Worm (Caenorhabditis elegans): Measurements from ENCODE around the gene C05C12.6.
"Not testable (repeated sequence)": the region's sequence is repeated elsewhere in the genome, so short reads cannot be mapped to it uniquely, and the experiment has no call there.

C05C12.6 gene

DNA sequence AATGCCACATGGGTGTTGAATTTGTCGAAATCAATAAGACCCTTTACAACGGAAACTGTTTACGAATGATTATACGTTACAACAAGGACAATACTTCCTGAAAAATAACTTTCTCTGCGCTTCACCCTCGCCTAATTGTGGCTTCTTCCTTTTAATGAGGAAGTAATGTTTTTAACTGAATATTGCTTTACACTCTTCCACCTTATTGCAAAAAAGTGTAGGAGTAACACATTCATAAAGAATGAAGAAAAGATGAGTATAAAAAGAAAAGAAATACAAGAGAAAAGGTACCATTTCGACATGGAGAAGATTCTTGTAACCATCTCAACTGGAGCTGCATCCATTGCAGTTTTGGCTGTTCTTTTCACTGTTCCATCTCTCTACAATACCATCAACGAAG is 21.8 kb upstream of the C05C12.6 start, which contains the start of gene col-126:
Gene col-126 (plus strand): TSS at position 301 of the 400 bp plus-strand sequence.
- TF ChIP-seq dmd-4, ZK546.5, zag-1 (tag; optimal IDR thresholded peaks at IDR 0.05): not testable (repeated sequence)

DNA sequence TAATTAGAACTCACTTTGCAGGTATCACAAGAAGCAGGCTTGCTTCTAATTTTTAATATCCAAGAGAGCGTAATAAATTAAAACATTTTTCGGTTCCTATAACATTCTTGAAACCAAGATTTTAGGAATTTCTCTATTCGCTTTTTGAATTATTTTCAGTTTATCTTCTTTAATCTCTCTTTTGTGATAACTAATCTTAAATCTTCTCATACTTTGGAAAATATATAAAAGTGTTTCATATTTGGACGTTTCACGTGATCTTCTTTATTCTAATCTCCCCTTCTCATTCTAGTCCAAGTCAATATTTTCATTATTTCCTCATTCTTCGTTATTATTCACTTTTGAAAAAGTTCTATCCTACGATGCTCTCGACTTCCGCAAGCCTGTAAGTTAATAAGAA is 20.3 kb upstream of the C05C12.6 start, which contains the start of gene F54D1.1:
Gene F54D1.1 (plus strand): TSS at position 301 of the 400 bp plus-strand sequence.
- TF ChIP-seq zag-1 (tag; optimal IDR thresholded peaks at IDR 0.05) (no peak), lin-13 (GFP tag; optimal IDR thresholded peaks at IDR 0.05) (no peak), snpc-4 (tag; optimal IDR thresholded peaks at IDR 0.05) (no peak), Y55F3AM.14 (GFP tag; optimal IDR thresholded peaks at IDR 0.05) (no peak), mbf-1 (tag; optimal IDR thresholded peaks at IDR 0.05) (no peak), nhr-25 (tag; optimal IDR thresholded peaks at IDR 0.05) (no peak), dmd-4 (tag; optimal IDR thresholded peaks at IDR 0.05) (no peak), egl-27 (tag; optimal IDR thresholded peaks at IDR 0.05) (no peak), crh-2 (tag; optimal IDR thresholded peaks at IDR 0.05) (no peak), unc-55 (GFP tag; optimal IDR thresholded peaks at IDR 0.05) (no peak), ZK546.5 (tag; optimal IDR thresholded peaks at IDR 0.05) (no peak)

DNA sequence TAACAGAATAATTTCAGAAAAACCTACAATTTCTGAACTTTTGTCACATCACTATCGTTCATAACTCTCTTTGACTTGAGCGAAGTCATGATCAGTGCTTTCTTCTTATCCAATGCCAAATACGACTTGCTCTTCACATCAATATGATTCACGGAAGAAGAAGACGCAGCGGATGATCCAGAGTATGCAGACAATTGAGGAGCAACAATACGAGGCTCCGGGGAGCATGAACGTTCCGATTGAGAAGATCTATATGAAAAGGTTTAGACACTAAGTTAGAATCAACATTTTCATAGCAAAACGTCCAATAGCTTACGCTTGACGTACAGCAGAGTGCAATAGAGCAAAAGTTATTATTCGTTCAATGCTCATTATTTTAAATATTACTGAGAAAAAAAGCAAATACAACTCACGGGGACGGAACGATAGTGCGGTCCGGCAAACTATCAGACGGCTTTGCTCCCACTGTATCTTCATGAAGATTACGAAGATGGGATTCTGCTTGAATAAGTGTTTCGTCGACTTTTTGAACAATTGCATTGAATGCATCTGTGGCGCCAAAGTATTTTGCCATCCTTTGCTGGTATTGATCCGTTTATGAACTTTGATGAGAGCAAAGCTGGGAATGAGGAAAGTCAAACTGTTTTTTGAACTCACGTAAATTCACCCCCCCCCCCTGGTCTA is 19.4 kb upstream of the C05C12.6 start, which contains the start of gene C05C12.5:
Gene C05C12.5 (minus strand): TSS at position 642 of the 684 bp plus-strand sequence.
- no peak for TF ChIP-seq nhr-6 (tag; optimal IDR thresholded peaks at IDR 0.05)
- no peak for TF ChIP-seq nhr-77 (tag; optimal IDR thresholded peaks at IDR 0.05)
- no peak for TF ChIP-seq nhr-23 (tag; optimal IDR thresholded peaks at IDR 0.05)
- TF ChIP-seq lsy-2 (tag; optimal IDR thresholded peaks at IDR 0.05): no peak
- no peak for TF ChIP-seq crh-2 (tag; optimal IDR thresholded peaks at IDR 0.05)
- no peak for TF ChIP-seq gmeb-1 (tag; optimal IDR thresholded peaks at IDR 0.05)
- TF ChIP-seq lin-11 (tag; optimal IDR thresholded peaks at IDR 0.05): no peak
- TF ChIP-seq ztf-1 (GFP tag; conservative IDR thresholded peaks at IDR 0.05): no peak
- no peak for TF ChIP-seq dmd-4 (tag; optimal IDR thresholded peaks at IDR 0.05)
- no peak for TF ChIP-seq nhr-11 (tag; optimal IDR thresholded peaks at IDR 0.05)
- no peak for TF ChIP-seq Y55F3AM.14 (GFP tag; optimal IDR thresholded peaks at IDR 0.05)
- TF ChIP-seq elt-3 (tag; optimal IDR thresholded peaks at IDR 0.05): no peak
- TF ChIP-seq alr-1 (tag; optimal IDR thresholded peaks at IDR 0.05): no peak
- no peak for TF ChIP-seq ztf-4 (tag; optimal IDR thresholded peaks at IDR 0.05)
- no peak for TF ChIP-seq sem-4 (tag; optimal IDR thresholded peaks at IDR 0.05)
- no peak for TF ChIP-seq ZK546.5 (tag; optimal IDR thresholded peaks at IDR 0.05)
- no peak for TF ChIP-seq egl-27 (tag; optimal IDR thresholded peaks at IDR 0.05)
- no peak for TF ChIP-seq aly-2 (tag; optimal IDR thresholded peaks at IDR 0.05)
- TF ChIP-seq mdl-1 (tag; optimal IDR thresholded peaks at IDR 0.05): no peak
- no peak for TF ChIP-seq mbf-1 (tag; optimal IDR thresholded peaks at IDR 0.05)

DNA sequence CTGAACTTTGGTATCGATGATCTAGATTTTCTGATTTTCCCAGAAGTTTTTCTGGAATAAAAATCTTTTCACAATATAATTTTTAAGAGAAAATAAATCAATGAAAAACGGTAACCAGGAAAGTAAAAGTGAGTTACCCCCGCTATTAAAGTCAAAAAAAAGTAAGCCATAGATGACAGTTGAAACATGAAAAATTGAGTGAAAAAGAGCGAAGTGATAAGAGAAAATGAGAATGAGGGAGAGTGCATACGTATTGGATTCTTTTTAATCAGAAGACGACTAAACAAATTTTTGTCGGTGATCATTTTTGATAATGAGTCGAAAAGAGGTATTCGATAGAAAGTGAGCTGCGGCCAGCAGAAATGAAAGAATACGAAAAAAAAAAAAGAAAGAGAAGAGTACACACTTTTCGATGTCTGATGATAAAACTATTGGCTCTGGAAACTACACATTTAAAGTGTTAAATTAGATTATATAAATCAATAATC is 18.3 kb upstream of the C05C12.6 start, which contains the start of gene gtl-1:
Gene gtl-1 (minus strand): TSS at position 51 of the 488 bp plus-strand sequence.
- no peak for TF ChIP-seq ztf-1 (GFP tag; conservative IDR thresholded peaks at IDR 0.05)
- peak; percentile 89 for TF ChIP-seq fos-1 (tag; optimal IDR thresholded peaks at IDR 0.05)

DNA sequence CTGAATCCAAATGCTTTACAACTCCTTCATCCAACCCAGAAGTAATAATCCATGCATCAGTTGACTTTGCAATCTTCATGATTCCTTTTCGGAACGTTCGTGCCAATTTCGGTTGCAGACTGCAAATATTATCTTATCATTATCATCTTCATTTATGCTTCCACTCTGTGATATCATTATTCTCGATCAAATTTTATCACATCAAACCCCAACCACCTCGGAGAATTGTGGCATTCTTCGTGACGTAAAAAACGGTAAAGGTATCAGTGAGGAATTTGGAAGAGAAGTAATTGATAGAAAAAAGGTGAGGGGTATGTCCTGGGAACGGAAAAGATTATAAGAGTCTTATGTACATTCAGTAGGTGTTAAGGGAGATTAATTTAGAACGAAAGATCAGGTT is 16.2 kb upstream of the C05C12.6 start:
- TF ChIP-seq sma-9 (GFP tag; optimal IDR thresholded peaks at IDR 0.05): peak; percentile 49
- no peak for TF ChIP-seq sma-9 (tag; optimal IDR thresholded peaks at IDR 0.05)
- peak; percentile 96 for TF ChIP-seq fos-1 (tag; optimal IDR thresholded peaks at IDR 0.05)
- no peak for TF ChIP-seq ztf-4 (tag; optimal IDR thresholded peaks at IDR 0.05)

DNA sequence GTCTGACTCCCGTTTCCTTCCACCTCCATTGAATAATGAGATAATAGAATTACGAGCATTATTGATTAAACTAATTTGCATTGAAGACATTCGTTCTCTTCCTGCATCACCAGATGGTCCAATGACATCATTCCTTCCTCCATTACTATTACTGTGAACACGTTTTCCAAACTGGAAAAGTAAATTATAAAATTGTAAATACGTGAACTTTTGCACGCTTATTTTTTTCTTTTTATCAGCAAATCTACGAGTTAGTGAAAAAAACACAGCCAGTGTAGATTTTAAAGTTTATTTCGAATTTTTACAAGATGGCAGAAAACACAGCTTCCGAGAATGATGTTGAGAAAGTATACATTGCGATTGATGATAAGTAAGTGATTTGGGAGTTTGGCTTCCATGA is 12.4 kb upstream of the C05C12.6 start, which contains the start of gene C05C12.1:
Gene C05C12.1 (plus strand): TSS at position 301 of the 400 bp plus-strand sequence.
- not testable (repeated sequence) for TF ChIP-seq ztf-11, ceh-82, fos-1 (tag; optimal IDR thresholded peaks at IDR 0.05)
